Worm (Caenorhabditis elegans): ENCODE measurements around the gene H04M03.3.

DNA sequence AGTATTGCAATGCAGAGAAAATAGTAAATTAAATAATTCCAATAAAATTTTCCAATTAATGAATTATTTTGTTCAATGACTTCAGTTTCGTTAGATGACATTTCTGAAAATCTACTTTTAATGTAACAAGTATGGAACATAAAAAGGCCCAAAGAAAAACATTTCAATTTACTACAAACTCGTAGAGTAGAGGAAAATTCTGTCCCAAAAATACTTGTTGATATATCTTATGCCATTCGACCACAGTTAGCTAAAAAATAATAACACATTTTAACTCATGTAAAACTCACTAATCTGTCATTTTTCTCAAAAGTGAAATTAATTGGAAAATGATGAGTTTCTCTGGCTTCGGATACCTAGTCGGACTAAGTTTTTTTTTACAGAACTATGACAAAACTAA is 14.1 kb upstream of the H04M03.3 start, which contains the start of gene srv-21:
- TF ChIP-seq dpl-1 (GFP tag; optimal IDR thresholded peaks at IDR 0.05) (no peak), lir-3 (tag; optimal IDR thresholded peaks at IDR 0.05) (no peak), lin-15B (tag; optimal IDR thresholded peaks at IDR 0.05) (no peak), spr-1 (tag; optimal IDR thresholded peaks at IDR 0.05) (no peak), pqm-1 (tag; optimal IDR thresholded peaks at IDR 0.05) (no peak), lin-13 (GFP tag; optimal IDR thresholded peaks at IDR 0.05) (no peak)

All from whole organism, L4 larva.